Fruit fly (Drosophila melanogaster): ENCODE data around the gene AANATL7.
A peak's percentile ranks its signal among the peaks of the same experiment; 100 is the strongest.

Gene AANATL7

dm6 chrX:2603851-2604505 lies 23.2 kb downstream of the AANATL7 start, which contains the start of the genes Klp3A and Zw10:
Gene Klp3A (minus strand): TSS chrX:2604052.
Gene Zw10 (plus strand): TSS chrX:2604197.
- TF ChIP-seq CG7045 (GFP tag; optimal IDR thresholded peaks at IDR 0.05) (no peak), CG5204 (GFP tag; optimal IDR thresholded peaks at IDR 0.05) (no peak), Mnt (GFP tag; optimal IDR thresholded peaks at IDR 0.05) (peak; percentile 36), cic (GFP tag; optimal IDR thresholded peaks at IDR 0.05) (no peak), CG1620 (GFP tag; optimal IDR thresholded peaks at IDR 0.05) (peak; percentile 12), CG33017 (tag; optimal IDR thresholded peaks at IDR 0.05) (no peak), CG11617 (GFP tag; optimal IDR thresholded peaks at IDR 0.05) (no peak), CG12768 (GFP tag; optimal IDR thresholded peaks at IDR 0.05) (no peak), toe (GFP tag; optimal IDR thresholded peaks at IDR 0.05) (no peak), Crg-1 (GFP tag; optimal IDR thresholded peaks at IDR 0.05) (no peak), ovo (GFP tag; optimal IDR thresholded peaks at IDR 0.05) (no peak), Hr96 (GFP tag; optimal IDR thresholded peaks at IDR 0.05) (no peak), kay (GFP tag; ENCODE audit: borderline replicate concordance) (no peak), tj (GFP tag; optimal IDR thresholded peaks at IDR 0.05) (peak; percentile 93), pad (GFP tag; optimal IDR thresholded peaks at IDR 0.05) (no peak), CG14711 (tag; optimal IDR thresholded peaks at IDR 0.05) (peak; percentile 16), cnc (optimal IDR thresholded peaks at IDR 0.05) (no peak), Clk (GFP tag; optimal IDR thresholded peaks at IDR 0.05) (no peak), bab1 (GFP tag; optimal IDR thresholded peaks at IDR 0.05) (peak; percentile 71), CG7101 (tag; optimal IDR thresholded peaks at IDR 0.05) (peak; percentile 31)

dm6 chrX:2608470-2609157 lies 27.9 kb downstream of the AANATL7 start, which contains the start of gene Smyd3:
Gene Smyd3 (minus strand): TSS chrX:2608876.
- TF ChIP-seq CG7101 (tag; optimal IDR thresholded peaks at IDR 0.05) (peak; percentile 61), CG11617 (GFP tag; optimal IDR thresholded peaks at IDR 0.05) (peak; percentile 74), cic (GFP tag; optimal IDR thresholded peaks at IDR 0.05) (peak; percentile 44), CG1620 (GFP tag; optimal IDR thresholded peaks at IDR 0.05) (peak; percentile 52), cnc (optimal IDR thresholded peaks at IDR 0.05) (no peak), CG5204 (GFP tag; optimal IDR thresholded peaks at IDR 0.05) (no peak), Mnt (GFP tag; optimal IDR thresholded peaks at IDR 0.05) (peak; percentile 83), Hr96 (GFP tag; optimal IDR thresholded peaks at IDR 0.05) (no peak), tj (GFP tag; optimal IDR thresholded peaks at IDR 0.05) (peak; percentile 40), ovo (GFP tag; optimal IDR thresholded peaks at IDR 0.05) (no peak), bab1 (GFP tag; optimal IDR thresholded peaks at IDR 0.05) (peak; percentile 81), CG12768 (GFP tag; optimal IDR thresholded peaks at IDR 0.05) (peak; percentile 68), Clk (GFP tag; optimal IDR thresholded peaks at IDR 0.05) (peak; percentile 30), CG7045 (GFP tag; optimal IDR thresholded peaks at IDR 0.05) (peak; percentile 46), toe (GFP tag; optimal IDR thresholded peaks at IDR 0.05) (peak; percentile 61), Crg-1 (GFP tag; optimal IDR thresholded peaks at IDR 0.05) (peak; percentile 57), pad (GFP tag; optimal IDR thresholded peaks at IDR 0.05) (peak; percentile 50), CG14711 (tag; optimal IDR thresholded peaks at IDR 0.05) (peak; percentile 62), CG33017 (tag; optimal IDR thresholded peaks at IDR 0.05) (peak; percentile 77), kay (GFP tag; ENCODE audit: borderline replicate concordance) (no peak)

dm6 chrX:2610236-2610635 lies 29.5 kb downstream of the AANATL7 start, which contains the start of gene eIF3g1:
Gene eIF3g1 (minus strand): TSS chrX:2610336.
- peak; percentile 22 for TF ChIP-seq Mnt (GFP tag; optimal IDR thresholded peaks at IDR 0.05)

- no peak for TF ChIP-seq tj (GFP tag; optimal IDR thresholded peaks at IDR 0.05)
- no peak for TF ChIP-seq Clk (GFP tag; optimal IDR thresholded peaks at IDR 0.05)
- TF ChIP-seq CG7045 (GFP tag; optimal IDR thresholded peaks at IDR 0.05), result no peak
- no peak for TF ChIP-seq toe (GFP tag; optimal IDR thresholded peaks at IDR 0.05)
- no peak for TF ChIP-seq Mnt (GFP tag; optimal IDR thresholded peaks at IDR 0.05)
- no peak for TF ChIP-seq CG12768 (GFP tag; optimal IDR thresholded peaks at IDR 0.05)
- no peak for TF ChIP-seq CG7101 (tag; optimal IDR thresholded peaks at IDR 0.05)
- TF ChIP-seq cic (GFP tag; optimal IDR thresholded peaks at IDR 0.05), result no peak
- no peak for TF ChIP-seq bab1 (GFP tag; optimal IDR thresholded peaks at IDR 0.05)
- no peak for TF ChIP-seq CG1620 (GFP tag; optimal IDR thresholded peaks at IDR 0.05)
- TF ChIP-seq pad (GFP tag; optimal IDR thresholded peaks at IDR 0.05), result no peak
These were observed 36.7 kb downstream of the AANATL7 start for dm6 chrX:2617417-2617816.

- TF ChIP-seq toe (GFP tag; optimal IDR thresholded peaks at IDR 0.05) (no peak), bab1 (GFP tag; optimal IDR thresholded peaks at IDR 0.05) (peak; percentile 84), Mnt (GFP tag; optimal IDR thresholded peaks at IDR 0.05) (peak; percentile 61), Crg-1 (GFP tag; optimal IDR thresholded peaks at IDR 0.05) (peak; percentile 51), pad (GFP tag; optimal IDR thresholded peaks at IDR 0.05) (peak; percentile 75), CG7045 (GFP tag; optimal IDR thresholded peaks at IDR 0.05) (peak; percentile 79), Clk (GFP tag; optimal IDR thresholded peaks at IDR 0.05) (peak; percentile 67), ovo (GFP tag; optimal IDR thresholded peaks at IDR 0.05) (peak; percentile 30), cic (GFP tag; optimal IDR thresholded peaks at IDR 0.05) (peak; percentile 60), cnc (optimal IDR thresholded peaks at IDR 0.05) (no peak), CG5204 (GFP tag; optimal IDR thresholded peaks at IDR 0.05) (no peak), CG7101 (tag; optimal IDR thresholded peaks at IDR 0.05) (peak; percentile 88), kay (GFP tag; ENCODE audit: borderline replicate concordance) (no peak), CG33017 (tag; optimal IDR thresholded peaks at IDR 0.05) (peak; percentile 83), CG12768 (GFP tag; optimal IDR thresholded peaks at IDR 0.05) (peak; percentile 97), tj (GFP tag; optimal IDR thresholded peaks at IDR 0.05) (peak; percentile 87), CG1620 (GFP tag; optimal IDR thresholded peaks at IDR 0.05) (peak; percentile 48), CG11617 (GFP tag; optimal IDR thresholded peaks at IDR 0.05) (peak; percentile 88), Hr96 (GFP tag; optimal IDR thresholded peaks at IDR 0.05) (no peak), CG14711 (tag; optimal IDR thresholded peaks at IDR 0.05) (peak; percentile 84)
These were observed 38.9 kb downstream of the AANATL7 start, which contains the start of the genes Tsp3A and Seipin for dm6 chrX:2619651-2620050. Gene Tsp3A (minus strand): TSS chrX:2619738. Gene Seipin (plus strand): TSS chrX:2619799.

Data from whole organism, adult.